Fruit fly (Drosophila melanogaster): ENCODE results near the gene mus312.
A peak's percentile ranks its signal among the peaks of the same experiment; 100 is the strongest.

The mus312 gene

DNA sequence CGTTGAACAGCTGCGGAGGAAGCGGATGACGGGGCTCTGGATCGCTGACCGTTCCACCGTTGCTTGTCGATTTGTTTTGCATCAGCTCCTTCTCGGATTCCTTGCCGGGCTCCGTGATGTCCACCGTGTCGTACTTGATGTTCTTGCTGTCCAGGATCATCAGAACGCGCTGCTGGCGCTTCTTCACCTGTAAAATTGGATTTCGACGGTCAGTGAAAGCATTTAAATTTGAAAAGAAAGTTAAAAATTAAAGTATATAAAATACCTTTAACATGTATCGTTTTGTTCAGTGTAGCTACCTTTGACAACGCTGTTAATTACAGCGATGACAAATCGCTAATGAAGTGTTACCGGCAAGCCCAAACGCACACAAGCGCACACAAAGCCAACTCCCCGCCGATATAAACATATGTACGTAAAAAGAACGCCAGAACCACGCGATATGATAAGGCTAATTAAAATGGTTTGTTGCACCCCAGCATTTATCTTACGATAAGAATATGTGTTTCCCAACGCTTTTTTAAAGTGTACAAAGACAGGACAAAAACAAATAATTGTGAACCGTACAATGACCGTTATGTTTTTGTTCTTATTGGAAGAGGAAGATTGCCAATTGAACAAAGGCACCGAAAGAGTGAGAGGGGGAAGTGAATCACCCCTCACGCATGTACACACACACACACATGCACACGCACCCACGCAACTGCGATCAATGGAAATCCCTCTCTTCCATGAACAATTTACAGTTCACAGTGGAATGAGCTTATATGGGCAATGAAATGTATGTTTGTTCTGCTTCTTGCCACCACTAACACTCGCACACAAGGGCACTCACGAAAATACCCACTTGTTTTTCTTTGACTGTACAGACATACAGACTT is 39.1 kb downstream of the mus312 start (continued):
- no peak for TF ChIP-seq emc (GFP tag; optimal IDR thresholded peaks at IDR 0.05)
- TF ChIP-seq kay (GFP tag; optimal IDR thresholded peaks at IDR 0.05) = peak; percentile 89
- no peak for TF ChIP-seq CG34224 (GFP tag; IDR thresholded peaks at IDR 0.05; ENCODE audit: partially characterized antibody)
- TF ChIP-seq gcm2 (GFP tag; optimal IDR thresholded peaks at IDR 0.05) = no peak
- TF ChIP-seq nmo (GFP tag; optimal IDR thresholded peaks at IDR 0.05) = peak; percentile 24
- TF ChIP-seq Rx (GFP tag; IDR thresholded peaks at IDR 0.05) = 0 out of 2 replicates have a peak, but pooled peaks have one; percentile 9
- peak; percentile 93 for TF ChIP-seq Elba2 (GFP tag; optimal IDR thresholded peaks at IDR 0.05)
- no peak for TF ChIP-seq pita (GFP tag; optimal IDR thresholded peaks at IDR 0.05)
- no peak for TF ChIP-seq hth (optimal IDR thresholded peaks at IDR 0.05)
- TF ChIP-seq CG11560 (tag; IDR thresholded peaks at IDR 0.05) = no peak
- no peak for TF ChIP-seq Mad (GFP tag; optimal IDR thresholded peaks at IDR 0.05)
- peak; percentile 6 for TF ChIP-seq CG8944 (GFP tag; optimal IDR thresholded peaks at IDR 0.05)
- peak; percentile 94 for TF ChIP-seq cg (GFP tag; optimal IDR thresholded peaks at IDR 0.05)
- TF ChIP-seq nom (GFP tag; optimal IDR thresholded peaks at IDR 0.05) = peak; percentile 18
- no peak for TF ChIP-seq tio (GFP tag; optimal IDR thresholded peaks at IDR 0.05)
- no peak for TF ChIP-seq esg (GFP tag; conservative IDR thresholded peaks at IDR 0.05)
- peak; percentile 57 for TF ChIP-seq HHEX (GFP tag; optimal IDR thresholded peaks at IDR 0.05)
- TF ChIP-seq ewg (GFP tag; optimal IDR thresholded peaks at IDR 0.05) = no peak
- TF ChIP-seq cad (GFP tag; optimal IDR thresholded peaks at IDR 0.05) = no peak
- TF ChIP-seq ssp (GFP tag; IDR thresholded peaks at IDR 0.05) = no peak
- TF ChIP-seq Hr78 (GFP tag; optimal IDR thresholded peaks at IDR 0.05) = peak in 1 of 2 experiments; percentile 47
- no peak for TF ChIP-seq Dll (GFP tag; IDR thresholded peaks at IDR 0.05; ENCODE audit: partially characterized antibody)
- peak; percentile 59 for TF ChIP-seq CG2120 (GFP tag; optimal IDR thresholded peaks at IDR 0.05)
- peak; percentile 33 for TF ChIP-seq sqz (GFP tag; optimal IDR thresholded peaks at IDR 0.05)
- no peak for TF ChIP-seq croc (GFP tag; conservative IDR thresholded peaks at IDR 0.05)
- TF ChIP-seq CG30431 (GFP tag; optimal IDR thresholded peaks at IDR 0.05) = no peak
- TF ChIP-seq tup (GFP tag; optimal IDR thresholded peaks at IDR 0.05) = no peak
- no peak for TF ChIP-seq ac (GFP tag; optimal IDR thresholded peaks at IDR 0.05)
- TF ChIP-seq Poxn (GFP tag; IDR thresholded peaks at IDR 0.05) = no peak
- no peak for TF ChIP-seq CG9876 (GFP tag; optimal IDR thresholded peaks at IDR 0.05)
- TF ChIP-seq ro (GFP tag; IDR thresholded peaks at IDR 0.05) = no peak
- no peak for TF ChIP-seq CG43689 (GFP tag; IDR thresholded peaks at IDR 0.05)
- TF ChIP-seq CG3065 (GFP tag; optimal IDR thresholded peaks at IDR 0.05) = no peak
- TF ChIP-seq Sox102F (GFP tag; optimal IDR thresholded peaks at IDR 0.05) = no peak
- TF ChIP-seq mld (GFP tag; IDR thresholded peaks at IDR 0.05; ENCODE audit: partially characterized antibody) = no peak
- no peak for TF ChIP-seq CG7271 (tag; optimal IDR thresholded peaks at IDR 0.05)
- TF ChIP-seq CG8478 (optimal IDR thresholded peaks at IDR 0.05) = no peak
- TF ChIP-seq HLHmδ (GFP tag; optimal IDR thresholded peaks at IDR 0.05) = peak; percentile 7
- no peak for TF ChIP-seq CG11696 (GFP tag; IDR thresholded peaks at IDR 0.05)
- peak; percentile 16 for TF ChIP-seq Blimp-1 (GFP tag; optimal IDR thresholded peaks at IDR 0.05)
- TF ChIP-seq br (optimal IDR thresholded peaks at IDR 0.05) = no peak
- TF ChIP-seq Med (GFP tag) = peak; percentile 90
- no peak for TF ChIP-seq Atf3 (GFP tag; optimal IDR thresholded peaks at IDR 0.05)
- TF ChIP-seq CG6683 (GFP tag; optimal IDR thresholded peaks at IDR 0.05) = no peak
- no peak for TF ChIP-seq fu2 (GFP tag; optimal IDR thresholded peaks at IDR 0.05)
- TF ChIP-seq CG12219 (GFP tag; optimal IDR thresholded peaks at IDR 0.05) = peak; percentile 18
- TF ChIP-seq Camta (GFP tag; optimal IDR thresholded peaks at IDR 0.05) = peak; percentile 22
- no peak for TF ChIP-seq sc (optimal IDR thresholded peaks at IDR 0.05)
- no peak for TF ChIP-seq sc (GFP tag; optimal IDR thresholded peaks at IDR 0.05)
- no peak for TF ChIP-seq sima (GFP tag; optimal IDR thresholded peaks at IDR 0.05)

All from whole organism, embryonic.